Worm (Caenorhabditis elegans): ENCODE measurements around the gene rev-3.

rev-3 gene

DNA sequence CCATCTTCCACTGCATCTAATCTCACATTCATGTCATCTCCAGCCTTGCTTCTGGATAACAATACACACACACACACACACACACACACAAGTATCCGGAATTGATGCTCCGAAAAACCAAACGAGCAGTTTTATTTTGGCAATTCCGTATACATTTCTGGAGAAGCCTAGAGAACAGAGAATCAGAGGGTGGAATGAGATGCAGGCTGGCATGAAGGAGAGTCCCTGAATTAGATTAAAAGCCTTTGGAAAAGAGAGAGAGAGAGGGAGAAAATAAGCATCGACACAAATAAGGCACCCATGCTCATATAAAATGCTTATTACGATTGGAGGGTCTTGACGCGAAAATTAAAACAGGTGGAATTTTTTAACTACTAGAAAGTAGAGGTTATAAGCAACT, 29.7 kb downstream of the rev-3 start:
- TF ChIP-seq unc-62 (GFP tag; optimal IDR thresholded peaks at IDR 0.05): no peak

- no peak for TF ChIP-seq unc-62 (GFP tag; optimal IDR thresholded peaks at IDR 0.05)
These were observed 31.8 kb downstream of the rev-3 start for ce11 chrIII:5758519-5759099.

DNA sequence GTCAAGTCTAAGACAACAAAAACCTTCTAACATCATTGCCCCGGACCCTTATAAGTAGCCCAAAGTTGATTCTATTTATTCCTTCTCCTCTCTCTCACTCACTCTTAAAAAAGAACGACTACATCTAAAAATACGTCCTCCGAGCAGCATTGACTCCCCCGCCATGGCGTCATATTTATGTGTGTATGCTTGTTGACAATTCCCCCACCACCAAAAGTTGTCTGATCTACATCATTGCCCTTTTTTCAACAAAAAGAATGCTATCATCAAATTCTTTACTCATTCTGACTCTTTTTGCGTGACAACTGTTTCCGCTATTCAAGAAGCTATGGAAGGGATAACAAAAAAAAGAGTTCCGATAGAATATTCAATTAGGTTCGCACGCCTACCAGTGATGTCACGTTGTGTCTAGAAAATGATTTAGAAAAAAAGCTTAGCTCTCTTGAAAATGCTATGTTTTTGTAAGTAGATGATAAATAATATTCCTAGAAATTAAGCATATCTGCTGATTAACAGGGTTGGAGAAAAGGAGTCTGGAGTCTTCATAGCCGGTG, 32.9 kb downstream of the rev-3 start:
- no peak for TF ChIP-seq unc-62 (GFP tag; optimal IDR thresholded peaks at IDR 0.05)

- no peak for TF ChIP-seq unc-62 (GFP tag; optimal IDR thresholded peaks at IDR 0.05)
These were observed 35.2 kb downstream of the rev-3 start, which contains the start of gene ida-1 for ce11 chrIII:5755204-5755603. ida-1 (plus strand) TSS chrIII:5755539.

DNA sequence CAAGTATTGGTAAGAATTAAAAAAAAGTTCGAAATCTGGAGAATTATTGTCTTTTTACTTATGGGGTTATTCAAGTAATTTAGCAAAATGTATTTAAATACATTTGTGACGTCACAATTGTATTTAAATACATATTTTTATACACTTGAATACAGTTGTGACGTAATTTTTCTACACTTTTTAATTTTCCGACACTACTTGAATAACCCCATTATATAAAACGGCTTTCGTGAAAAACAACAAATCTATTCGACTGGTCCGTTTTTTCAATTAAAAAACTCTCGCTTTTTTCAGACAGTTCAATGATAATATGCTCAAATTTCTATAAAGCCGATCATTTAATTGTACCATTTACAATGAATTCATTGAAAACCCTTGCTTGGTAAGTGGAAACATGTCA, 39.9 kb downstream of the rev-3 start:
- TF ChIP-seq unc-62 (GFP tag; optimal IDR thresholded peaks at IDR 0.05): no peak

- no peak for TF ChIP-seq unc-62 (GFP tag; optimal IDR thresholded peaks at IDR 0.05)
These were observed 42.1 kb downstream of the rev-3 start for ce11 chrIII:5748360-5748759.

DNA sequence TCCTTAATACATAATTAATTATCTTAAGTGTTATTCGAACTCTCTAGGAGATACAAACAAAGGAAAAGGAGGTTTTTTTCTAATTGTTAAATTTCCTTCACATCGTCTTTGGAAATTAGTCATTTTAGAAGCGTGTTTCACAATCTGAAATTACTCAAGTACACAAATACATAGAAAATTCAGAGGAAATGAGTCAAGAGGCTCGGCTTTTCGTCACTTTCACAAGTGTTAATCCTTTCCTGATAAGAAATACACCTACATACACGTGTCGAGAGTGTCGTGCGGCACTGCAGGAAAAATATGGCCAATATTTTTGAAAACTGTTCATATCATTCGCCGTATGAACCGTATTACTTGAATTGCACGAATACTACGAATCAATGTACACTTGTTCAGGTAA, 43.3 kb downstream of the rev-3 start, which contains the start of gene B0244.4:
B0244.4 (plus strand) TSS at position 301 of the 400 bp plus-strand sequence.
- no peak for TF ChIP-seq unc-62 (GFP tag; optimal IDR thresholded peaks at IDR 0.05)

DNA sequence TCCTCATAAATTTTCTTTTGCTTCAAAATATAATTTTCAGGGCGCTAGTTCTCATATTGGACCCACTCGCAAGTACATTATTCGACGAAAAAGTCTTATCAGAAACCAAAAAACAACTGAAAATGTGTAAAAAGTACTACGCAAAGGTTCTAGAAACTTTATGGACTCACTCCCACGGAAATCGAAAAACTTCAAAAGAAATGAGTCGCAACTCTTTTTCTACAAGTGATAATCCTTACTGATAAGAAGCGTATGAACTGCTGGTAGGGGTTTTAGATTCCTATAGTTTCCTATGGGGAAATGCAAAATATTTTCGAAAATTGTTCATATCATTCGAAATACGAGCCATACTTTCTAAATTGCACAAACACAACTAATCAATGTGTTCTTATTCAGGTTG, 45.9 kb downstream of the rev-3 start, which contains the start of gene B0244.5:
B0244.5 (plus strand) TSS at position 301 of the 400 bp plus-strand sequence.
- no peak for TF ChIP-seq unc-62 (GFP tag; optimal IDR thresholded peaks at IDR 0.05)

ce11 chrIII:5743084-5743483, 47.4 kb downstream of the rev-3 start, which contains the start of gene B0244.15:
B0244.15 (plus strand) TSS chrIII:5743384.
- no peak for TF ChIP-seq unc-62 (GFP tag; optimal IDR thresholded peaks at IDR 0.05)

- TF ChIP-seq unc-62 (GFP tag; optimal IDR thresholded peaks at IDR 0.05): no peak
These were observed 49.8 kb downstream of the rev-3 start, which contains the start of gene B0244.16 for ce11 chrIII:5740666-5741065. B0244.16 (plus strand) TSS chrIII:5740966.

DNA sequence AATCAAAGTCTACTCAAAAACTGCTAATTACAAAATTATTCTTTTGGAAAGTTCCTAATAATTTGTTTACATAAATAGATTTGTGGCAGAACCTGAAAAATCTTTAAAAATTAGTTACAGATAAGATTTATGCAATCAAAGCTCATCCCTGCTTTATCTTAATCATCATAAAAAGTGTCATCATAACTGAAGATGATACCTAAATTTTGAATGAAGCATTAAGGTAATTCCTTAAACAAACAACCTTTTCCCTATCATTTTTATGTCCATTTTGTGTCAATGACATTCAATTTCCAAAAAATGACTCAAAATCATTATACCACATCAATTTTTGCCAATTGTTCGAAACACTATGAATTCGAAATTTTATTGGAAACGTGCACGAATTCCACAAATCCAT, 52.7 kb downstream of the rev-3 start, which contains the start of gene B0244.6:
B0244.6 (plus strand) TSS at position 301 of the 400 bp plus-strand sequence.
- no peak for TF ChIP-seq unc-62 (GFP tag; optimal IDR thresholded peaks at IDR 0.05)

DNA sequence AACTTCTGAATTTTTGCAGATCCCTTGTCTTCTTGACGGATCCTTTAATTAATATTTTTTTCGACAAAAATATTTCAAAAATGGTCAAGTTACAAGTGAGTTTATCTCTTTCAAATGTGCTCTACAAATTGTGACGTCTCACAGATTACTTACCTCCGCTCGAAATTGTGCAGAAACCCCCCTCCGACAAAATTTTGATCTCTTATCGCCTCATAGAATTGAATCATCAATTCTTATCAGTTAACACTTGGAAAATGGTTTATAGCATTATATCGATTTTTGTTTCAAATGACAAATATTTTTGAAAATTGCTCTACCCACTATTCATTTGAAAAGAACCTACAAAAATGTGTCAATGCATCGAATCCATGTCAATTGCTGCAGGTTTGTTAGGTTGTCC, 55.5 kb downstream of the rev-3 start, which contains the start of gene B0244.10:
B0244.10 (plus strand) TSS at position 254 of the 400 bp plus-strand sequence.
- no peak for TF ChIP-seq unc-62 (GFP tag; optimal IDR thresholded peaks at IDR 0.05)

ce11 chrIII:5734328-5734727, 56.1 kb downstream of the rev-3 start:
- TF ChIP-seq unc-62 (GFP tag; optimal IDR thresholded peaks at IDR 0.05): no peak

- no peak for TF ChIP-seq unc-62 (GFP tag; optimal IDR thresholded peaks at IDR 0.05)
These were observed 57.5 kb downstream of the rev-3 start, which contains the start of gene B0244.17 for ce11 chrIII:5732925-5733324. B0244.17 (plus strand) TSS chrIII:5733225.

- no peak for TF ChIP-seq unc-62 (GFP tag; optimal IDR thresholded peaks at IDR 0.05)
These were observed 59.3 kb downstream of the rev-3 start, which contains the start of the genes B0244.9 and B0244.7 for ce11 chrIII:5730980-5731636. B0244.9 (minus strand) TSS chrIII:5731030. B0244.7 (plus strand) TSS chrIII:5731501.

- TF ChIP-seq unc-62 (GFP tag; optimal IDR thresholded peaks at IDR 0.05): no peak
These were observed 60.4 kb downstream of the rev-3 start for ce11 chrIII:5730041-5730440.

Measured in whole organism, dauer.